Fruit fly (Drosophila melanogaster) whole organism, embryonic: ENCODE results near the gene CG7275.

Experiments used
- B-H1 ChIP-seq: fragments of 200-800 bp; sonication (Bioruptor generic); IDR thresholded peaks from 3 replicates; pipeline ENCODE4 v1.3.6; 2022; ENCODE audit warnings: missing biosample characterization, missing genetic modification characterization
- CG10274 ChIP-seq: fragments of 200-800 bp; sonication (Bioruptor generic); optimal IDR thresholded peaks from 3 replicates; lab custom pipeline; 2017; ENCODE audit warnings: missing biosample characterization, mild to moderate bottlenecking, missing genetic modification characterization
- CG11723 ChIP-seq: fragments of 200-800 bp; sonication (Bioruptor generic); optimal IDR thresholded peaks from 2 replicates; lab custom pipeline; 2017; ENCODE audit warnings: missing biosample characterization, mild to moderate bottlenecking, missing genetic modification characterization
- CG12071 ChIP-seq: fragments of 200-800 bp; sonication (Bioruptor generic); optimal IDR thresholded peaks from 3 replicates; lab custom pipeline; 2018; ENCODE audit warnings: missing biosample characterization, mild to moderate bottlenecking, missing genetic modification characterization
- CG12155 ChIP-seq: fragments of 200-800 bp; sonication (Bioruptor generic); optimal IDR thresholded peaks from 3 replicates; lab custom pipeline; 2016; ENCODE audit warnings: missing biosample characterization, missing genetic modification characterization
- CG12659 ChIP-seq: fragments of 200-800 bp; sonication (Bioruptor generic); optimal IDR thresholded peaks from 3 replicates; lab custom pipeline; 2017; ENCODE audit warnings: mild to moderate bottlenecking, missing biosample characterization, missing genetic modification reagents, missing genetic modification characterization
- CG12942 ChIP-seq: fragments of 200-800 bp; sonication (Bioruptor generic); optimal IDR thresholded peaks from 3 replicates; lab custom pipeline; 2016; ENCODE audit warnings: missing biosample characterization, missing genetic modification characterization
- CG13287 ChIP-seq: fragments of 200-800 bp; sonication (Bioruptor generic); IDR thresholded peaks from 2 replicates; pipeline ENCODE4 v1.3.6; 2022; ENCODE audit warnings: missing biosample characterization, missing genetic modification characterization; ENCODE audit not compliant: partially characterized antibody
- CG13296 ChIP-seq: fragments of 200-800 bp; sonication (Bioruptor generic); optimal IDR thresholded peaks from 3 replicates; lab custom pipeline; 2018; ENCODE audit warnings: missing biosample characterization, mild to moderate bottlenecking, missing genetic modification characterization
- CG15073 ChIP-seq: fragments of 200-800 bp; sonication (Bioruptor generic); optimal IDR thresholded peaks from 2 replicates; lab custom pipeline; 2016; ENCODE audit warnings: missing biosample characterization, missing genetic modification characterization
- CG1602 ChIP-seq: fragments of 200-800 bp; sonication (Bioruptor generic); optimal IDR thresholded peaks from 3 replicates; lab custom pipeline; 2016; ENCODE audit warnings: missing biosample characterization, missing genetic modification characterization
- CG16813 ChIP-seq: fragments of 200-800 bp; sonication (Bioruptor generic); IDR thresholded peaks from 3 replicates; pipeline ENCODE4 v1.3.6; 2022; ENCODE audit warnings: missing biosample characterization, missing genetic modification characterization; ENCODE audit not compliant: partially characterized antibody
- CG17612 ChIP-seq: fragments of 200-800 bp; sonication (Bioruptor generic); IDR thresholded peaks from 2 replicates; pipeline ENCODE4 v1.3.6; 2022; ENCODE audit warnings: missing biosample characterization, missing genetic modification characterization
- CG17802 ChIP-seq: fragments of 200-800 bp; sonication (Bioruptor generic); optimal IDR thresholded peaks from 2 replicates; lab custom pipeline; 2018; ENCODE audit warnings: missing biosample characterization, mild to moderate bottlenecking, missing genetic modification characterization, moderate library complexity
- CG17912 ChIP-seq: fragments of 200-800 bp; sonication (Bioruptor generic); optimal IDR thresholded peaks from 2 replicates; lab custom pipeline; 2018; ENCODE audit warnings: missing biosample characterization, mild to moderate bottlenecking, missing genetic modification characterization
- CG18011 ChIP-seq: fragments of 200-800 bp; sonication (Bioruptor generic); optimal IDR thresholded peaks from 2 replicates; lab custom pipeline; 2017; ENCODE audit warnings: missing biosample characterization, missing genetic modification characterization, mild to moderate bottlenecking, moderate library complexity, missing genotype
- CG18262 ChIP-seq: fragments of 200-800 bp; optimal IDR thresholded peaks from 3 replicates; lab custom pipeline; 2019; ENCODE audit warnings: missing biosample characterization, mild to moderate bottlenecking, missing genetic modification characterization, moderate library complexity
- CG18764 ChIP-seq: fragments of 200-800 bp; sonication (Bioruptor generic); optimal IDR thresholded peaks from 3 replicates; lab custom pipeline; 2016; ENCODE audit warnings: missing biosample characterization, missing genetic modification characterization
- CG33213 ChIP-seq: fragments of 200-800 bp; sonication (Bioruptor generic); optimal IDR thresholded peaks from 3 replicates; lab custom pipeline; 2016; ENCODE audit warnings: missing biosample characterization, missing genetic modification characterization
- CG6654 ChIP-seq: fragments of 200-800 bp; sonication (Bioruptor generic); optimal IDR thresholded peaks from 2 replicates; lab custom pipeline; 2017; ENCODE audit warnings: missing biosample characterization, mild to moderate bottlenecking, missing genetic modification characterization
- CG7372 ChIP-seq: fragments of 200-800 bp; sonication (Bioruptor generic); IDR thresholded peaks from 2 replicates; pipeline ENCODE4 v1.3.6; 2022; ENCODE audit warnings: missing biosample characterization, missing genetic modification characterization
- CG7745 ChIP-seq: fragments of 200-800 bp; sonication (Bioruptor generic); optimal IDR thresholded peaks from 2 replicates; lab custom pipeline; 2018; ENCODE audit warnings: missing biosample characterization, mild to moderate bottlenecking, missing genetic modification characterization, moderate library complexity
- CG7987 ChIP-seq: fragments of 200-800 bp; sonication (Bioruptor generic); optimal IDR thresholded peaks from 2 replicates; lab custom pipeline; 2018; ENCODE audit warnings: missing biosample characterization, mild to moderate bottlenecking, missing genetic modification characterization, moderate library complexity
- CG9797 ChIP-seq: fragments of 200-800 bp; sonication (Bioruptor generic); optimal IDR thresholded peaks from 3 replicates; lab custom pipeline; 2018; ENCODE audit warnings: missing biosample characterization, mild to moderate bottlenecking, missing genetic modification characterization
- CrebB ChIP-seq: fragments of 200-800 bp; sonication (Bioruptor generic); optimal IDR thresholded peaks from 3 replicates; lab custom pipeline; 2018; ENCODE audit warnings: missing biosample characterization, mild to moderate bottlenecking, missing genetic modification characterization
- Fer1 ChIP-seq: fragments of 200-800 bp; sonication (Bioruptor generic); optimal IDR thresholded peaks from 2 replicates; lab custom pipeline; 2017; ENCODE audit warnings: missing biosample characterization, mild to moderate bottlenecking, missing genetic modification characterization
- GATAe ChIP-seq: fragments of 200-800 bp; sonication (Bioruptor generic); conservative IDR thresholded peaks from 2 replicates; pipeline ENCODE4 v1.3.6; 2022; ENCODE audit warnings: missing biosample characterization, missing genetic modification characterization
- Hsf ChIP-seq: fragments of 200-800 bp; sonication (Bioruptor generic); optimal IDR thresholded peaks from 3 replicates; lab custom pipeline; 2016; ENCODE audit warnings: missing biosample characterization, missing genetic modification characterization
- MESR4 ChIP-seq: fragments of 200-800 bp; sonication (Bioruptor generic); optimal IDR thresholded peaks from 2 replicates; lab custom pipeline; 2018; ENCODE audit warnings: missing biosample characterization, mild to moderate bottlenecking, missing genetic modification characterization, moderate library complexity
- Myb ChIP-seq: fragments of 200-800 bp; sonication (Bioruptor generic); optimal IDR thresholded peaks from 2 replicates; lab custom pipeline; 2016; ENCODE audit warnings: missing biosample characterization, missing genetic modification characterization
- Nf-YA ChIP-seq: fragments of 200-800 bp; sonication (Bioruptor generic); IDR thresholded peaks from 2 replicates; pipeline ENCODE4 v1.3.6; 2022; ENCODE audit warnings: missing biosample characterization, missing genetic modification characterization
- NfI ChIP-seq: fragments of 200-800 bp; sonication (Bioruptor generic); optimal IDR thresholded peaks from 3 replicates; lab custom pipeline; 2018; ENCODE audit warnings: missing biosample characterization, mild to moderate bottlenecking, missing genetic modification characterization, moderate library complexity
- Pdp1 ChIP-seq, 2 experiments: fragments of 200-800 bp; sonication (Bioruptor generic); optimal IDR thresholded peaks; 3 replicates each; lab custom pipeline; 2016; ENCODE audit warnings: missing biosample characterization in 2 of 2, missing genetic modification characterization in 2 of 2, mild to moderate bottlenecking in 1 of 2, moderate library complexity in 1 of 2
- Sox100B ChIP-seq: fragments of 200-800 bp; sonication (Bioruptor generic); optimal IDR thresholded peaks from 3 replicates; lab custom pipeline; 2018; ENCODE audit warnings: missing biosample characterization, mild to moderate bottlenecking, missing genetic modification characterization
- btn ChIP-seq: fragments of 200-800 bp; sonication (Bioruptor generic); optimal IDR thresholded peaks from 2 replicates; lab custom pipeline; 2016; ENCODE audit warnings: missing biosample characterization, missing genetic modification characterization
- chm ChIP-seq: fragments of 200-800 bp; sonication (Bioruptor generic); IDR thresholded peaks from 2 replicates; pipeline ENCODE4 v1.3.6; 2022; ENCODE audit warnings: missing biosample characterization, missing genetic modification characterization
- cwo ChIP-seq: fragments of 200-800 bp; sonication (Bioruptor generic); optimal IDR thresholded peaks from 3 replicates; lab custom pipeline; 2017; ENCODE audit warnings: missing biosample characterization, missing genetic modification characterization, mild to moderate bottlenecking, moderate library complexity, missing genetic modification reagents
- dan ChIP-seq: fragments of 200-800 bp; sonication (Bioruptor generic); IDR thresholded peaks from 2 replicates; pipeline ENCODE4 v1.3.6; 2022; ENCODE audit warnings: missing biosample characterization, missing genetic modification characterization
- dm ChIP-seq: fragments of 200-800 bp; sonication (Bioruptor generic); optimal IDR thresholded peaks from 3 replicates; lab custom pipeline; 2016; ENCODE audit warnings: missing biosample characterization, missing genetic modification characterization
- dpn ChIP-seq, 2 experiments: fragments of 200-800 bp; sonication (Bioruptor generic); optimal IDR thresholded peaks; 3 replicates each; lab custom pipeline; 2016; ENCODE audit warnings: missing biosample characterization in 2 of 2, missing genetic modification characterization in 2 of 2
- grau ChIP-seq: fragments of 200-800 bp; optimal IDR thresholded peaks from 3 replicates; lab custom pipeline; 2019; ENCODE audit warnings: missing biosample characterization, mild to moderate bottlenecking, missing genetic modification characterization, moderate library complexity
- gsb-n ChIP-seq: fragments of 200-800 bp; sonication (Bioruptor generic); optimal IDR thresholded peaks from 3 replicates; lab custom pipeline; 2018; ENCODE audit warnings: missing biosample characterization, mild to moderate bottlenecking, missing genetic modification characterization
- kah ChIP-seq: fragments of 200-800 bp; sonication (Bioruptor generic); optimal IDR thresholded peaks from 2 replicates; lab custom pipeline; 2018; ENCODE audit warnings: missing biosample characterization, mild to moderate bottlenecking, missing genetic modification characterization
- lmd ChIP-seq: fragments of 200-800 bp; sonication (Bioruptor generic); IDR thresholded peaks from 2 replicates; pipeline ENCODE4 v1.3.6; 2022; ENCODE audit warnings: missing biosample characterization, missing genetic modification characterization
- onecut ChIP-seq: fragments of 200-800 bp; sonication (Bioruptor generic); IDR thresholded peaks from 2 replicates; pipeline ENCODE4 v1.3.6; 2022; ENCODE audit warnings: missing biosample characterization, missing genetic modification characterization
- pb ChIP-seq: fragments of 200-800 bp; sonication (Bioruptor generic); optimal IDR thresholded peaks from 3 replicates; lab custom pipeline; 2016; ENCODE audit warnings: missing biosample characterization, missing genetic modification characterization
- prd ChIP-seq, 3 experiments: fragments of >200 bp in 2 of 3; fragments of 200-800 bp in 1 of 3; sonication (Bioruptor generic) in 1 of 3; optimal IDR thresholded peaks in 2 of 3; IDR thresholded peaks in 1 of 3; 2 replicates in 2 of 3; 3 replicates in 1 of 3; pipeline versions ENCODE4 v1.3.6 to Lab custom; 2017 to 2022; ENCODE audit warnings: missing biosample characterization in 1 of 3, missing genetic modification characterization in 1 of 3
- unc-4 ChIP-seq: fragments of 200-800 bp; sonication (Bioruptor generic); IDR thresholded peaks from 2 replicates; pipeline ENCODE4 v1.3.6; 2022; ENCODE audit warnings: missing biosample characterization, missing genetic modification characterization; ENCODE audit not compliant: partially characterized antibody
- wek ChIP-seq: fragments of 200-800 bp; sonication (Bioruptor generic); optimal IDR thresholded peaks from 3 replicates; lab custom pipeline; 2018; ENCODE audit warnings: missing biosample characterization, mild to moderate bottlenecking, missing genetic modification characterization, moderate library complexity

The CG7275 gene

DNA sequence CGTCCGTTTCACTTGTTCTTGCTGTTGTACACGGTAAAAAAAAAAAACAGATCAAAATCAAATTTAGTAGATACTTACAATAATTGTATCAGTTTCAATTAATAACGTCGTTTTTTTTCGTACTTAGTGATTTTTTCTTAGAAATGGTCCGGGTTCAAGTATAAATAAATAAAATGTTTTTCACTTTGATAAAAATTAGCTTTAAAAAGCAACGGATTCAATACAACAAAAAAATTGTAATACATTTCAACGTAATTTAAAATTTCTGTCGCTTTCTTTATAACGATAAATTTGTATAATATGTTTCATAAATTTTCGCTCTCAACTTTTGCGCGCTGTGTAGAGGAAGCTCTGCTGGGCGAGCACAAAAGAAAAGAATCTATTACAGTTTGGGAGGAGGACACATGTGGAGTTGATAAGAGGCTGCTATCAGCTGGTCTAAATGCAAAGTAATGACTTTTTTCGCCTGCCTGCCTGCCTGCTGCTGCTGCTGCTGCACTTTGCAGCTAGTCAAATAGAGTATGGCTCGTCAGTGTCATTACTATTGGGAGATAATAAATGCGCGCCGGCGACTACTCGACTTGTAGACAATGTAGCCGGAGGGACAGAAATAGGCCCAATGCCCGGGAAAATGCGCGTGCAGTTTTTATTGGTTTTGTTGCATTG lies 39.3 kb downstream of the CG7275 start (continued):
- peak; percentile 32 for TF ChIP-seq NfI (GFP tag; lab: Kevin White, UChicago)
- TF ChIP-seq Myb (GFP tag; lab: Kevin White, UChicago) = peak; percentile 12
- TF ChIP-seq onecut = no peak
- peak; percentile 35 to 36 for TF ChIP-seq dpn (GFP tag; optimal IDR thresholded peaks at IDR 0.05; lab: Kevin White, UChicago)
- peak in 1 of 2 experiments; percentile 32 for TF ChIP-seq Pdp1 (GFP tag; optimal IDR thresholded peaks at IDR 0.05; lab: Kevin White, UChicago)
- TF ChIP-seq Fer1 (GFP tag; lab: Kevin White, UChicago) = peak; percentile 55
- no peak for TF ChIP-seq wek (GFP tag; lab: Kevin White, UChicago)
- TF ChIP-seq gsb-n (tag; lab: Kevin White, UChicago) = peak; percentile 64
- TF ChIP-seq B-H1 = no peak
- TF ChIP-seq Sox100B = peak; percentile 75
- peak; percentile 78 for TF ChIP-seq grau (tag; lab: Kevin White, UChicago)
- TF ChIP-seq CG10274 (GFP tag; lab: Kevin White, UChicago) = peak; percentile 47
- no peak for TF ChIP-seq CG18764 (GFP tag; lab: Kevin White, UChicago)
- no peak for TF ChIP-seq CG9797 (GFP tag; lab: Kevin White, UChicago)
- TF ChIP-seq CG11723 (GFP tag; lab: Kevin White, UChicago) = peak; percentile 15
- no peak for TF ChIP-seq CG7372 (GFP tag; lab: Robert Waterston, UW)
- no peak for TF ChIP-seq CG12071 (GFP tag; lab: Kevin White, UChicago)
- no peak for TF ChIP-seq CG7745
- TF ChIP-seq CG18262 (tag; lab: Kevin White, UChicago) = peak; percentile 84
- TF ChIP-seq CG13287 (GFP tag; lab: Robert Waterston, UW) = no peak
- no peak for TF ChIP-seq CG17802 (tag; lab: Kevin White, UChicago)
- TF ChIP-seq Hsf (GFP tag; lab: Kevin White, UChicago) = peak; percentile 67
- no peak for TF ChIP-seq GATAe (GFP tag; lab: Robert Waterston, UW)
- TF ChIP-seq Nf-YA = no peak
- no peak for TF ChIP-seq CG15073 (GFP tag; lab: Kevin White, UChicago)
- no peak for TF ChIP-seq dan (GFP tag; lab: Robert Waterston, UW)
- TF ChIP-seq CG12155 = peak; percentile 54
- TF ChIP-seq btn (GFP tag; lab: Kevin White, UChicago) = peak; percentile 1
- TF ChIP-seq CG16813 (GFP tag; lab: Robert Waterston, UW) = no peak
- TF ChIP-seq kah (GFP tag; lab: Kevin White, UChicago) = peak; percentile 41
- TF ChIP-seq CG1602 = peak; percentile 73
- TF ChIP-seq CG13296 (GFP tag; lab: Kevin White, UChicago) = peak; percentile 62
- TF ChIP-seq CrebB (tag; lab: Kevin White, UChicago) = no peak
- TF ChIP-seq unc-4 (GFP tag; lab: Robert Waterston, UW) = no peak
- peak; percentile 67 for TF ChIP-seq lmd (GFP tag; lab: Robert Waterston, UW)
- TF ChIP-seq CG33213 (GFP tag; lab: Kevin White, UChicago) = peak; percentile 7
- peak; percentile 65 for TF ChIP-seq CG12659 (GFP tag; lab: Kevin White, UChicago)
- peak; percentile 63 for TF ChIP-seq cwo
- TF ChIP-seq CG12942 (GFP tag; lab: Kevin White, UChicago) = peak; percentile 24
- no peak for TF ChIP-seq chm
- TF ChIP-seq pb (GFP tag; lab: Kevin White, UChicago) = no peak
- no peak for TF ChIP-seq CG17612
- no peak for TF ChIP-seq prd (optimal IDR thresholded peaks at IDR 0.05; lab: Kevin White, UChicago)
- TF ChIP-seq prd (GFP tag; IDR thresholded peaks at IDR 0.05; lab: Robert Waterston, UW) = peak; percentile 73; the same call in 2 of the 3 replicates
- peak; percentile 19 for TF ChIP-seq CG6654 (GFP tag; lab: Kevin White, UChicago)
- no peak for TF ChIP-seq CG17912 (GFP tag; lab: Kevin White, UChicago)
- no peak for TF ChIP-seq MESR4 (GFP tag; lab: Kevin White, UChicago)
- TF ChIP-seq dm = peak; percentile 9
- no peak for TF ChIP-seq CG7987
- TF ChIP-seq CG18011 = peak; percentile 25
